Worm (Caenorhabditis elegans) whole organism, L4 larva: ENCODE results near the gene pqn-36.

Experiments used
- ceh-20 ChIP-seq: fragments of 200-800 bp; sonication (Bioruptor generic); IDR thresholded peaks from 2 replicates; pipeline ENCODE4 v1.3.6; 2022; ENCODE audit warnings: missing genetic modification reagents, missing genetic modification characterization, missing compliant biosample characterization
- ces-1 ChIP-seq: fragments of 150-350 bp; sonication (generic microtip); optimal IDR thresholded peaks from 4 replicates; lab custom pipeline; 2014; ENCODE audit warnings: missing biosample characterization, missing genetic modification reagents, missing genetic modification characterization
- nhr-42 ChIP-seq: fragments of 200-800 bp; sonication (Bioruptor generic); IDR thresholded peaks from 2 replicates; pipeline ENCODE4 v1.3.6; 2022; ENCODE audit warnings: missing genetic modification characterization, missing compliant biosample characterization
- nhr-76 ChIP-seq: fragments of 150-350 bp; optimal IDR thresholded peaks from 2 replicates; lab custom pipeline; 2014; ENCODE audit warnings: missing biosample characterization, missing genetic modification characterization

DNA sequence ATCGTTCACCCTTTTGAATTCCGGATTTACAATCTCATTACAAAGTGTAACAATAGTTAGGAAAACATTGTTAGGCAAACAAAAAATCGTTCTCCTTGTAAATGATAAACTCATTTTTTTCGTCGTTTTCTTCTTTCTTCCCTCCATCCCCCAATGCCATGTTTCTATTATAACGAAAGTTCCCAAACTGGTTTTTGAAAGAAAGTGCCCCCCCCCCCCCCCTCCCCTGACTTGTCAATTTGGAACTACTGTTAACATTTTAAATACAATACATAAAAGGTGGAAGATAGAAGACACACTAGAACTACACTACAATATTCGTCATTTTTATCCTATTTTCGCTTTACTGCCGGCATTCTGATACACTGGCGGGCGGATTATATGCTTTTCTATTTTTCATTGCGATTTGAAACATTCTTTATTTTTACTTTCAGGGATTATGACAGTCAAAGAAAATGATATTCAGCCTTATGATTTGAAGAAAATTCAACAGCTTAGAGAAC lies 31.1 kb upstream of the pqn-36 start, which contains the start of gene R03A10.5:
- TF ChIP-seq ces-1 (GFP tag; lab: Kevin White, UChicago) = no peak
- TF ChIP-seq ceh-20 (GFP tag; lab: Robert Waterston, UW) = no peak
- TF ChIP-seq nhr-42 (GFP tag; lab: Robert Waterston, UW) = no peak
- no peak for TF ChIP-seq nhr-76 (tag; lab: Kevin White, UChicago)
